Fruit fly (Drosophila melanogaster): Measurements from ENCODE around the gene CG5290.

DNA sequence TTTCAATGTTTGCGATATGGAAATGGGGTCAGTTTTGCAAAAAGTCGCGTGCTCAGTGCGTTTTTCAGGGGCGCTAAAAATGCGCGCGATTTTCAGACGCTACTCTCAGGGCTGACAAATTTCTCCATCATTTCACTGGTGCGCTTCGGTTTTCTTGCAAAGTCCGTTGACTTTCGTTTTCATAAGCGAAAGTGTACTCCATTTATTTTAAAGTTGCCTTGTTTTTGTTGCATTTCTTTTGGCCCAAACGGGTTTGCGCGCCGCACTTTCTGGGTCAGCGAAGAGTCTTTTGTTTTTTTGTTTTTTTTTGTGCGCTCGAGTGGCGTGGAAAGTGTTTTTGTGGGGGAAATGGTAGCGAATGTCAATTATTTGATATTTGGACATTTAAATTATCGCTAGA is 27.3 kb upstream of the CG5290 start:
- TF ChIP-seq cyc (GFP tag; optimal IDR thresholded peaks at IDR 0.05), result no peak
- TF ChIP-seq CG8632 (GFP tag; optimal IDR thresholded peaks at IDR 0.05), result peak; percentile 35
- TF ChIP-seq Eip93F (GFP tag; optimal IDR thresholded peaks at IDR 0.05), result no peak
- TF ChIP-seq vri (GFP tag; optimal IDR thresholded peaks at IDR 0.05), result no peak
- TF ChIP-seq OdsH (GFP tag; optimal IDR thresholded peaks at IDR 0.05), result peak; percentile 18
- no peak for TF ChIP-seq Hr39 (GFP tag; optimal IDR thresholded peaks at IDR 0.05)

Data from whole organism, prepupa.